Fruit fly (Drosophila melanogaster) whole organism, embryonic: Measurements from ENCODE around the gene tth.

Experiments used
- Abd-B ChIP-seq: fragments of 200-800 bp; sonication (Bioruptor generic); optimal IDR thresholded peaks from 2 replicates; lab custom pipeline; 2018; ENCODE audit warnings: missing biosample characterization, mild to moderate bottlenecking, missing genetic modification characterization, moderate library complexity
- Adf1 ChIP-seq: fragments of 200-800 bp; sonication (Bioruptor generic); IDR thresholded peaks from 2 replicates; pipeline ENCODE4 v1.3.6; 2022; ENCODE audit warnings: missing biosample characterization, missing genetic modification characterization
- Atf3 ChIP-seq: fragments of 200-800 bp; sonication (Bioruptor generic); optimal IDR thresholded peaks from 3 replicates; lab custom pipeline; 2016; ENCODE audit warnings: missing biosample characterization, missing genetic modification characterization
- CG1024 ChIP-seq: fragments of 200-800 bp; sonication (Bioruptor generic); IDR thresholded peaks from 2 replicates; pipeline ENCODE4 v1.3.6; 2022; ENCODE audit warnings: missing biosample characterization, missing genetic modification characterization
- CG10431 ChIP-seq: fragments of 200-800 bp; sonication (Bioruptor generic); optimal IDR thresholded peaks from 3 replicates; lab custom pipeline; 2018; ENCODE audit warnings: missing biosample characterization, mild to moderate bottlenecking, missing genetic modification characterization
- CG10543 ChIP-seq: fragments of 200-800 bp; sonication (Bioruptor generic); optimal IDR thresholded peaks from 3 replicates; lab custom pipeline; 2017; ENCODE audit warnings: missing biosample characterization, mild to moderate bottlenecking, missing genetic modification characterization, moderate library complexity
- CG11085 ChIP-seq: fragments of 200-800 bp; sonication (Bioruptor generic); IDR thresholded peaks from 2 replicates; pipeline ENCODE4 v1.3.6; 2022; ENCODE audit warnings: missing biosample characterization, missing genetic modification characterization
- CG13775 ChIP-seq: fragments of 200-800 bp; sonication (Bioruptor generic); optimal IDR thresholded peaks from 3 replicates; lab custom pipeline; 2017; ENCODE audit warnings: missing biosample characterization, mild to moderate bottlenecking, missing genetic modification characterization
- CG1529 ChIP-seq: fragments of 200-800 bp; sonication (Bioruptor generic); optimal IDR thresholded peaks from 3 replicates; lab custom pipeline; 2018; ENCODE audit warnings: missing biosample characterization, missing genetic modification characterization
- CG15601 ChIP-seq: fragments of 200-800 bp; sonication (Bioruptor generic); optimal IDR thresholded peaks from 3 replicates; lab custom pipeline; 2019; ENCODE audit warnings: missing biosample characterization, mild to moderate bottlenecking, missing genetic modification characterization, moderate library complexity
- CG1602 ChIP-seq: fragments of 200-800 bp; sonication (Bioruptor generic); optimal IDR thresholded peaks from 3 replicates; lab custom pipeline; 2016; ENCODE audit warnings: missing biosample characterization, missing genetic modification characterization
- CG1603 ChIP-seq: fragments of 200-800 bp; sonication (Bioruptor generic); optimal IDR thresholded peaks from 2 replicates; lab custom pipeline; 2019; ENCODE audit warnings: missing biosample characterization, mild to moderate bottlenecking, missing genetic modification characterization, moderate library complexity
- CG17328 ChIP-seq: fragments of 200-800 bp; sonication (Bioruptor generic); IDR thresholded peaks from 2 replicates; pipeline ENCODE4 v1.3.6; 2022; ENCODE audit warnings: missing biosample characterization, missing genetic modification characterization
- CG17361 ChIP-seq: fragments of 200-800 bp; sonication (Bioruptor generic); IDR thresholded peaks from 3 replicates; pipeline ENCODE4 v1.3.6; 2022; ENCODE audit warnings: missing biosample characterization, missing genetic modification characterization
- CG17802 ChIP-seq: fragments of 200-800 bp; sonication (Bioruptor generic); optimal IDR thresholded peaks from 2 replicates; lab custom pipeline; 2018; ENCODE audit warnings: missing biosample characterization, mild to moderate bottlenecking, missing genetic modification characterization, moderate library complexity
- CG2129 ChIP-seq: fragments of 200-800 bp; sonication (Bioruptor generic); IDR thresholded peaks from 2 replicates; pipeline ENCODE4 v1.3.6; 2022; ENCODE audit warnings: missing biosample characterization, missing genetic modification characterization; ENCODE audit not compliant: partially characterized antibody
- CG31388 ChIP-seq: fragments of 200-800 bp; sonication (Bioruptor generic); optimal IDR thresholded peaks from 2 replicates; lab custom pipeline; 2016; ENCODE audit warnings: missing biosample characterization, missing genetic modification characterization
- CG43689 ChIP-seq: fragments of 200-800 bp; sonication (Bioruptor generic); IDR thresholded peaks from 2 replicates; pipeline ENCODE4 v1.3.6; 2022; ENCODE audit warnings: missing biosample characterization, missing genetic modification characterization
- CG4854 ChIP-seq: fragments of 200-800 bp; sonication (Bioruptor generic); optimal IDR thresholded peaks from 2 replicates; lab custom pipeline; 2016; ENCODE audit warnings: missing biosample characterization, missing genetic modification characterization, inconsistent platforms
- CG6689 ChIP-seq: fragments of 200-800 bp; sonication (Bioruptor generic); IDR thresholded peaks from 2 replicates; pipeline ENCODE4 v1.3.6; 2022; ENCODE audit warnings: missing biosample characterization, missing genetic modification characterization
- CG7271 ChIP-seq: fragments of 200-800 bp; sonication (Bioruptor generic); optimal IDR thresholded peaks from 2 replicates; lab custom pipeline; 2018; ENCODE audit warnings: missing biosample characterization, mild to moderate bottlenecking, missing genetic modification characterization, moderate library complexity
- CG7357 ChIP-seq: fragments of 200-800 bp; sonication (Bioruptor generic); IDR thresholded peaks from 3 replicates; pipeline ENCODE4 v1.3.6; 2022; ENCODE audit warnings: missing biosample characterization, missing genetic modification characterization
- Dfd ChIP-seq, 2 experiments: fragments of >200 bp; optimal IDR thresholded peaks; 2 replicates each; lab custom pipeline; 2017; ENCODE audit warnings: missing biosample characterization in 2 of 2, missing genetic modification characterization in 2 of 2
- Dp ChIP-seq: fragments of 200-800 bp; sonication (Bioruptor generic); optimal IDR thresholded peaks from 2 replicates; lab custom pipeline; 2018; ENCODE audit warnings: missing biosample characterization, mild to moderate bottlenecking, missing genetic modification characterization, moderate library complexity
- Hmr ChIP-seq: fragments of 200-800 bp; sonication (Bioruptor generic); optimal IDR thresholded peaks from 3 replicates; lab custom pipeline; 2017; ENCODE audit warnings: mild to moderate bottlenecking, missing biosample characterization, missing genetic modification reagents, missing genetic modification characterization
- MESR4 ChIP-seq: fragments of 200-800 bp; sonication (Bioruptor generic); optimal IDR thresholded peaks from 2 replicates; lab custom pipeline; 2018; ENCODE audit warnings: missing biosample characterization, mild to moderate bottlenecking, missing genetic modification characterization, moderate library complexity
- Med ChIP-seq: fragments of 200-800 bp; sonication (Bioruptor generic); peaks from one replicate; lab custom pipeline; 2016; ENCODE audit warnings: missing biosample characterization, missing genetic modification characterization, mild to moderate bottlenecking, inconsistent platforms, moderate library complexity
- Meics ChIP-seq: fragments of 200-800 bp; sonication (Bioruptor generic); optimal IDR thresholded peaks from 2 replicates; lab custom pipeline; 2017; ENCODE audit warnings: missing biosample characterization, mild to moderate bottlenecking, missing genetic modification characterization
- Nf-YB ChIP-seq: fragments of 200-800 bp; sonication (Bioruptor generic); optimal IDR thresholded peaks from 3 replicates; lab custom pipeline; 2019; ENCODE audit warnings: missing biosample characterization, mild to moderate bottlenecking, missing genetic modification characterization, moderate library complexity
- NfI ChIP-seq: fragments of 200-800 bp; sonication (Bioruptor generic); optimal IDR thresholded peaks from 3 replicates; lab custom pipeline; 2018; ENCODE audit warnings: missing biosample characterization, mild to moderate bottlenecking, missing genetic modification characterization, moderate library complexity
- PHDP ChIP-seq: fragments of 200-800 bp; sonication (Bioruptor generic); optimal IDR thresholded peaks from 3 replicates; lab custom pipeline; 2018; ENCODE audit warnings: missing biosample characterization, mild to moderate bottlenecking, missing genetic modification characterization, moderate library complexity
- Ptx1 ChIP-seq: fragments of 200-800 bp; sonication (Bioruptor generic); IDR thresholded peaks from 2 replicates; pipeline ENCODE4 v1.3.6; 2022; ENCODE audit warnings: missing biosample characterization, missing genetic modification characterization
- Spps ChIP-seq: fragments of 200-800 bp; sonication (Bioruptor generic); optimal IDR thresholded peaks from 2 replicates; lab custom pipeline; 2018; ENCODE audit warnings: missing biosample characterization, mild to moderate bottlenecking, missing genetic modification characterization
- Sry-δ ChIP-seq: fragments of 200-800 bp; sonication (Bioruptor generic); optimal IDR thresholded peaks from 2 replicates; lab custom pipeline; 2016; ENCODE audit warnings: missing biosample characterization, missing genetic modification characterization
- caup ChIP-seq: fragments of 200-800 bp; sonication (Bioruptor generic); optimal IDR thresholded peaks from 3 replicates; lab custom pipeline; 2017; ENCODE audit warnings: missing biosample characterization, mild to moderate bottlenecking, missing genetic modification characterization, moderate library complexity; ENCODE audit not compliant: severe bottlenecking
- cwo ChIP-seq: fragments of 200-800 bp; sonication (Bioruptor generic); optimal IDR thresholded peaks from 3 replicates; lab custom pipeline; 2017; ENCODE audit warnings: missing biosample characterization, missing genetic modification characterization, mild to moderate bottlenecking, moderate library complexity, missing genetic modification reagents
- dysf ChIP-seq: fragments of 200-800 bp; sonication (Bioruptor generic); IDR thresholded peaks from 3 replicates; pipeline ENCODE4 v1.3.6; 2022; ENCODE audit warnings: missing biosample characterization, missing genetic modification characterization
- eve ChIP-seq, 2 experiments: fragments of >200 bp; optimal IDR thresholded peaks; 2 replicates each; lab custom pipeline; 2017; ENCODE audit warnings: missing biosample characterization in 2 of 2, missing genetic modification characterization in 2 of 2
- gem ChIP-seq: fragments of 200-800 bp; sonication (Bioruptor generic); optimal IDR thresholded peaks from 2 replicates; lab custom pipeline; 2019; ENCODE audit warnings: missing biosample characterization, mild to moderate bottlenecking, missing genetic modification characterization, moderate library complexity
- jing ChIP-seq: fragments of 200-800 bp; sonication (Bioruptor generic); optimal IDR thresholded peaks from 2 replicates; lab custom pipeline; 2018; ENCODE audit warnings: missing biosample characterization, mild to moderate bottlenecking, missing genetic modification characterization
- kay ChIP-seq: fragments of 200-800 bp; sonication (Bioruptor generic); optimal IDR thresholded peaks from 2 replicates; lab custom pipeline; 2016; ENCODE audit warnings: missing biosample characterization, missing genetic modification characterization
- knrl ChIP-seq: fragments of 200-800 bp; sonication (Bioruptor generic); IDR thresholded peaks from 3 replicates; pipeline ENCODE4 v1.3.6; 2022; ENCODE audit warnings: missing biosample characterization, missing genetic modification characterization; ENCODE audit not compliant: partially characterized antibody
- pfk ChIP-seq: fragments of 200-800 bp; sonication (Bioruptor generic); optimal IDR thresholded peaks from 2 replicates; lab custom pipeline; 2018; ENCODE audit warnings: missing biosample characterization, mild to moderate bottlenecking, missing genetic modification characterization, moderate library complexity
- ro ChIP-seq: fragments of 200-800 bp; sonication (Bioruptor generic); IDR thresholded peaks from 2 replicates; pipeline ENCODE4 v1.3.6; 2022; ENCODE audit warnings: missing biosample characterization, missing genetic modification characterization
- sc ChIP-seq, 3 experiments: fragments of >200 bp in 2 of 3; fragments of 200-800 bp in 1 of 3; sonication (Bioruptor generic) in 1 of 3; optimal IDR thresholded peaks; 2 replicates in 2 of 3; 3 replicates in 1 of 3; lab custom pipeline; 2017; ENCODE audit warnings: mild to moderate bottlenecking in 1 of 3, missing biosample characterization in 1 of 3, missing genetic modification characterization in 1 of 3, missing genetic modification reagents in 1 of 3
- sisA ChIP-seq: fragments of 200-800 bp; sonication (Bioruptor generic); IDR thresholded peaks from 2 replicates; pipeline ENCODE4 v1.3.6; 2022; ENCODE audit warnings: missing biosample characterization, missing genetic modification characterization
- sr ChIP-seq: fragments of 200-800 bp; sonication (Bioruptor generic); IDR thresholded peaks from 3 replicates; pipeline ENCODE4 v1.3.6; 2022; ENCODE audit warnings: missing biosample characterization, missing genetic modification characterization
- tap ChIP-seq: fragments of 200-800 bp; optimal IDR thresholded peaks from 3 replicates; lab custom pipeline; 2019; ENCODE audit warnings: missing biosample characterization, mild to moderate bottlenecking, missing genetic modification characterization, moderate library complexity
- usp ChIP-seq: fragments of >200 bp; optimal IDR thresholded peaks from 2 replicates; lab custom pipeline; 2017; ENCODE audit warnings: missing biosample characterization, missing genetic modification characterization
- wdn ChIP-seq: fragments of 200-800 bp; sonication (Bioruptor generic); IDR thresholded peaks from 2 replicates; pipeline ENCODE4 v1.3.6; 2022; ENCODE audit warnings: missing biosample characterization, missing genetic modification characterization
- wor ChIP-seq: fragments of 200-800 bp; sonication (Bioruptor generic); IDR thresholded peaks from 2 replicates; pipeline ENCODE4 v1.3.6; 2022; ENCODE audit warnings: missing biosample characterization, missing genetic modification characterization

The tth gene

DNA sequence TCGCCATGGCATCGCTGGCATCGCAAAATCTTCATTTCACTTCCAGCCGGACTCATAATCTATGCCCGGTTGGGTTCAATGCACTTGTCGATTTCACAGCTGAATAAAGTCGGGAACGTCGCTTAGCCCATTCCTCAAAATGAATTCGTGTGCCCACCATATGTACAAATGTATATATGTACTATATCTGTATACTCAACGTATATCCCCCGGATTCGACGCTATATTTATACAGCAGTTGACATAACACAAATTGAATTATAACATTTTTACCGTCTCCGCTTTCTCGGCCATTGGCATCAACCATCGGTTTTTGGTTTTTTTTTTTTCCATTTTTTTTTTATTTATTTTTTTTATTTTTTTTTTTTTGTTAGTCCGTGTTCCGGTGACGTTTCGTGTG, 46.1 kb downstream of the tth start (continued):
- TF ChIP-seq Hmr (GFP tag; lab: Kevin White, UChicago) = peak; percentile 52
- TF ChIP-seq CG7271 (tag; lab: Kevin White, UChicago) = no peak
- no peak for TF ChIP-seq CG1529 (GFP tag; lab: Kevin White, UChicago)
- no peak for TF ChIP-seq Dp (GFP tag; lab: Kevin White, UChicago)
- peak; percentile 18 for TF ChIP-seq gem (tag; lab: Kevin White, UChicago)
- no peak for TF ChIP-seq wor (GFP tag; lab: Robert Waterston, UW)
- no peak for TF ChIP-seq pfk (GFP tag; lab: Kevin White, UChicago)
- TF ChIP-seq CG7357 (GFP tag; lab: Robert Waterston, UW) = no peak
- no peak for TF ChIP-seq Adf1
- TF ChIP-seq cwo = peak; percentile 9
- peak; percentile 68 for TF ChIP-seq Med
- TF ChIP-seq tap (tag; lab: Kevin White, UChicago) = no peak
- 0 out of 3 replicates have a peak, but pooled peaks have one; percentile 28 for TF ChIP-seq dysf
- no peak for TF ChIP-seq CG4854 (GFP tag; lab: Kevin White, UChicago)
- no peak for TF ChIP-seq CG11085 (GFP tag; lab: Robert Waterston, UW)
- no peak for TF ChIP-seq kay (GFP tag; lab: Kevin White, UChicago)
- no peak for TF ChIP-seq CG31388 (GFP tag; lab: Kevin White, UChicago)
- no peak for TF ChIP-seq CG17328 (GFP tag; lab: Robert Waterston, UW)
- TF ChIP-seq NfI (GFP tag; lab: Kevin White, UChicago) = no peak
- peak; percentile 37 for TF ChIP-seq CG15601 (tag; lab: Kevin White, UChicago)
- no peak for TF ChIP-seq Ptx1
- TF ChIP-seq wdn (GFP tag; lab: Robert Waterston, UW) = no peak
- no peak for TF ChIP-seq Sry-δ (GFP tag; lab: Kevin White, UChicago)
- TF ChIP-seq PHDP (tag; lab: Kevin White, UChicago) = peak; percentile 17
- TF ChIP-seq CG1024 (GFP tag; lab: Robert Waterston, UW) = no peak
- TF ChIP-seq CG43689 (GFP tag; lab: Robert Waterston, UW) = no peak
- no peak for TF ChIP-seq CG1603 (tag; lab: Kevin White, UChicago)
- TF ChIP-seq Nf-YB (GFP tag; lab: Kevin White, UChicago) = no peak
- no peak for TF ChIP-seq CG17802
- TF ChIP-seq ro = no peak
- TF ChIP-seq CG6689 = no peak
- no peak for TF ChIP-seq Spps
- TF ChIP-seq caup (GFP tag; lab: Kevin White, UChicago) = peak; percentile 33
- no peak for TF ChIP-seq sr (GFP tag; lab: Robert Waterston, UW)
- no peak for TF ChIP-seq Abd-B (GFP tag; lab: Kevin White, UChicago)
- TF ChIP-seq sc (optimal IDR thresholded peaks at IDR 0.05; lab: Kevin White, UChicago) = no peak
- TF ChIP-seq sc (GFP tag; optimal IDR thresholded peaks at IDR 0.05; lab: Kevin White, UChicago) = no peak
- TF ChIP-seq jing (GFP tag; lab: Kevin White, UChicago) = no peak
- no peak for TF ChIP-seq sisA (GFP tag; lab: Robert Waterston, UW)
- TF ChIP-seq Dfd (GFP tag; optimal IDR thresholded peaks at IDR 0.05; lab: Kevin White, UChicago) = no peak
- TF ChIP-seq CG13775 (GFP tag; lab: Kevin White, UChicago) = no peak
- no peak for TF ChIP-seq CG17361 (GFP tag; lab: Robert Waterston, UW)
- no peak for TF ChIP-seq MESR4 (GFP tag; lab: Kevin White, UChicago)
- TF ChIP-seq Meics (GFP tag; lab: Kevin White, UChicago) = peak; percentile 14
- TF ChIP-seq CG10543 (GFP tag; lab: Kevin White, UChicago) = peak; percentile 44
- no peak for TF ChIP-seq eve (GFP tag; optimal IDR thresholded peaks at IDR 0.05; lab: Kevin White, UChicago)
- TF ChIP-seq CG2129 (GFP tag; lab: Robert Waterston, UW) = no peak
- no peak for TF ChIP-seq CG1602
- TF ChIP-seq Atf3 (GFP tag; lab: Kevin White, UChicago) = no peak
- TF ChIP-seq CG10431 (GFP tag; lab: Kevin White, UChicago) = no peak
- no peak for TF ChIP-seq knrl (GFP tag; lab: Robert Waterston, UW)
- no peak for TF ChIP-seq usp
